Worm (Caenorhabditis elegans): Measurements from ENCODE around the gene F41C3.1.

- no peak for TF ChIP-seq med-1 (GFP tag; optimal IDR thresholded peaks at IDR 0.05; ENCODE audit: insufficient read depth)
- no peak for TF ChIP-seq cog-1 (tag; optimal IDR thresholded peaks at IDR 0.05)
- no peak for TF ChIP-seq ztf-23 (GFP tag; IDR thresholded peaks at IDR 0.05)
- no peak for TF ChIP-seq ref-1 (GFP tag; conservative IDR thresholded peaks at IDR 0.05)
- TF ChIP-seq ztf-29 (GFP tag; IDR thresholded peaks at IDR 0.05), result no peak
- TF ChIP-seq klf-2 (GFP tag; conservative IDR thresholded peaks at IDR 0.05), result no peak
- no peak for TF ChIP-seq T22C8.4 (GFP tag; IDR thresholded peaks at IDR 0.05)
Observed at ce11 chrII:4727769-4728168, 24.3 kb upstream of the F41C3.1 start, which contains the start of gene ttr-41.
